Worm (Caenorhabditis elegans) whole organism, L3 larva: ENCODE data around the gene F56D2.2.

Source experiments
- R02D3.7 ChIP-seq: fragments of 150-350 bp; optimal IDR thresholded peaks from 2 replicates; lab custom pipeline; 2014; ENCODE audit warnings: missing biosample characterization, missing genetic modification characterization
- ZK546.5 ChIP-seq: sonication (generic microtip); optimal IDR thresholded peaks from 2 replicates; lab custom pipeline; 2017; ENCODE audit warnings: missing biosample characterization, missing genetic modification characterization
- aly-2 ChIP-seq: fragments of 150-350 bp; optimal IDR thresholded peaks from 2 replicates; lab custom pipeline; 2014; ENCODE audit warnings: missing biosample characterization, missing genetic modification characterization
- ama-1 ChIP-seq: fragments of 150-350 bp; optimal IDR thresholded peaks from 2 replicates; lab custom pipeline; 2018
- ceh-28 ChIP-seq: fragments of 150-350 bp; optimal IDR thresholded peaks from 2 replicates; lab custom pipeline; 2014; ENCODE audit warnings: missing biosample characterization, missing genetic modification reagents, missing genetic modification characterization
- ceh-9 ChIP-seq: sonication (generic microtip); optimal IDR thresholded peaks from 2 replicates; lab custom pipeline; 2018; ENCODE audit warnings: missing biosample characterization, missing genetic modification characterization
- daf-12 ChIP-seq: fragments of 150-350 bp; optimal IDR thresholded peaks from 2 replicates; lab custom pipeline; 2014; ENCODE audit warnings: missing biosample characterization, missing genetic modification reagents, missing genetic modification characterization
- egl-27 ChIP-seq: sonication (generic microtip); optimal IDR thresholded peaks from 4 replicates; lab custom pipeline; 2017; ENCODE audit warnings: missing biosample characterization, missing genetic modification reagents, missing genetic modification characterization
- egl-5 ChIP-seq: fragments of 150-350 bp; optimal IDR thresholded peaks from 2 replicates; lab custom pipeline; 2017; ENCODE audit warnings: missing biosample characterization, missing genetic modification reagents, missing genetic modification characterization, inconsistent platforms
- elt-1 ChIP-seq: fragments of 150-350 bp; optimal IDR thresholded peaks from 2 replicates; lab custom pipeline; 2014; ENCODE audit warnings: missing biosample characterization, missing genetic modification characterization
- elt-2 ChIP-seq: sonication (generic microtip); optimal IDR thresholded peaks from 2 replicates; lab custom pipeline; 2016; ENCODE audit warnings: missing genetic modification reagents, mild to moderate bottlenecking, missing genetic modification characterization, missing compliant biosample characterization
- elt-3 ChIP-seq, 3 experiments: fragments of 150-350 bp in 1 of 3; sonication (generic microtip) in 2 of 3; optimal IDR thresholded peaks; 2 replicates in 2 of 3; 4 replicates in 1 of 3; lab custom pipeline; 2014 to 2017; ENCODE audit warnings: missing biosample characterization in 3 of 3, missing genetic modification characterization in 3 of 3
- eor-1 ChIP-seq, 2 experiments: fragments of 150-350 bp; optimal IDR thresholded peaks; 2 replicates each; lab custom pipeline; 2014 to 2018; ENCODE audit warnings: missing biosample characterization in 2 of 2, missing genetic modification characterization in 2 of 2
- fkh-2 ChIP-seq: fragments of 150-350 bp; optimal IDR thresholded peaks from 2 replicates; lab custom pipeline; 2014; ENCODE audit warnings: missing biosample characterization, missing genetic modification reagents, missing genetic modification characterization
- fos-1 ChIP-seq: fragments of 150-350 bp; optimal IDR thresholded peaks from 2 replicates; lab custom pipeline; 2014; ENCODE audit warnings: missing biosample characterization, missing genetic modification characterization
- hmg-11 ChIP-seq: sonication (generic microtip); optimal IDR thresholded peaks from 2 replicates; lab custom pipeline; 2016; ENCODE audit warnings: missing genetic modification characterization, missing compliant biosample characterization
- lin-15B ChIP-seq: fragments of 150-350 bp; optimal IDR thresholded peaks from 2 replicates; lab custom pipeline; 2014; ENCODE audit warnings: missing biosample characterization, missing genetic modification characterization
- lin-39 ChIP-seq: fragments of 150-350 bp; optimal IDR thresholded peaks from 2 replicates; lab custom pipeline; 2018; ENCODE audit warnings: missing biosample characterization, missing genetic modification reagents, missing genetic modification characterization
- mdl-1 ChIP-seq: fragments of 150-350 bp; optimal IDR thresholded peaks from 2 replicates; lab custom pipeline; 2014; ENCODE audit warnings: missing biosample characterization, missing genetic modification characterization
- nfya-1 ChIP-seq: sonication (generic microtip); optimal IDR thresholded peaks from 2 replicates; lab custom pipeline; 2017; ENCODE audit warnings: missing genetic modification characterization, mild to moderate bottlenecking, missing compliant biosample characterization, antibody characterized with exemption, moderate library complexity; ENCODE audit not compliant: insufficient read depth
- nhr-12 ChIP-seq: fragments of 150-350 bp; optimal IDR thresholded peaks from 2 replicates; lab custom pipeline; 2014; ENCODE audit warnings: missing biosample characterization, missing genetic modification characterization
- nhr-23 ChIP-seq: fragments of 150-350 bp; optimal IDR thresholded peaks from 2 replicates; lab custom pipeline; 2014; ENCODE audit warnings: missing biosample characterization, missing genetic modification reagents, missing genetic modification characterization
- nhr-237 ChIP-seq: fragments of 150-350 bp; optimal IDR thresholded peaks from 2 replicates; lab custom pipeline; 2014; ENCODE audit warnings: missing biosample characterization, missing genetic modification characterization
- nhr-25 ChIP-seq: sonication (generic microtip); optimal IDR thresholded peaks from 2 replicates; lab custom pipeline; 2017; ENCODE audit warnings: missing biosample characterization, missing genetic modification characterization
- nhr-77 ChIP-seq: fragments of 150-350 bp; optimal IDR thresholded peaks from 2 replicates; lab custom pipeline; 2014; ENCODE audit warnings: missing biosample characterization, missing genetic modification characterization
- pha-4 ChIP-seq: fragments of 150-350 bp; optimal IDR thresholded peaks from 2 replicates; lab custom pipeline; 2014; ENCODE audit warnings: missing biosample characterization, missing genetic modification reagents, missing genetic modification characterization
- pqm-1 ChIP-seq: fragments of 150-350 bp; optimal IDR thresholded peaks from 2 replicates; lab custom pipeline; 2017; ENCODE audit warnings: missing biosample characterization, missing genetic modification characterization, inconsistent platforms
- sea-2 ChIP-seq: fragments of 150-350 bp; sonication (generic microtip); optimal IDR thresholded peaks from 4 replicates; lab custom pipeline; 2014; ENCODE audit warnings: missing biosample characterization, missing genetic modification reagents, missing genetic modification characterization
- snpc-4 ChIP-seq: fragments of 150-350 bp; optimal IDR thresholded peaks from 2 replicates; lab custom pipeline; 2014; ENCODE audit warnings: missing biosample characterization, missing genetic modification characterization
- tbx-2 ChIP-seq: sonication (generic microtip); optimal IDR thresholded peaks from 2 replicates; lab custom pipeline; 2016; ENCODE audit warnings: mild to moderate bottlenecking, missing genetic modification characterization, missing compliant biosample characterization
- unc-39 ChIP-seq: sonication (generic microtip); optimal IDR thresholded peaks from 4 replicates; lab custom pipeline; 2017; ENCODE audit warnings: missing biosample characterization, missing genetic modification characterization
- unc-62 ChIP-seq: fragments of 150-350 bp; sonication (generic microtip); optimal IDR thresholded peaks from 4 replicates; lab custom pipeline; 2014; ENCODE audit warnings: missing biosample characterization, missing genetic modification reagents, missing genetic modification characterization
- zag-1 ChIP-seq: fragments of 150-350 bp; optimal IDR thresholded peaks from 2 replicates; lab custom pipeline; 2014; ENCODE audit warnings: missing biosample characterization, missing genetic modification characterization
- ztf-11 ChIP-seq: fragments of 150-350 bp; optimal IDR thresholded peaks from 2 replicates; lab custom pipeline; 2014; ENCODE audit warnings: missing biosample characterization, missing genetic modification characterization
- ztf-4 ChIP-seq: fragments of 150-350 bp; optimal IDR thresholded peaks from 2 replicates; lab custom pipeline; 2014; ENCODE audit warnings: missing biosample characterization, missing genetic modification characterization

Gene F56D2.2

DNA sequence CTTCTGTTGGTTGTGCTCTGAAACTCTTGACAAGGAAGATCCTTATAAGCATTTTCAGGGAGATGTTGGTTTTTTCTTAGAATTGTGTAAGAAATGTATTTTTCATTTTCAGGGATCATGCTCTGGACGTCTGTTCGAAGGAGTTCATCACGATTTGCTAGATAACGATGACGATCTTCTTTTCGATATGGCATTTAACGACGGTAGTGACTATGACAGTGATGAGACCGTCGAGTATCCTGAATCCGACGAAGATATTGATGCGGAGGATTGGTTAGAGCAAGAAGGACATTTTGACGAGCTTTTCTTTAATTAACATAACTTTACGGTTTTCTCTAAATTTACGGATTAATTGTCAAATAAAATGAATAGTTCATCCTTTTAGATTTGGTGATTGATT, 1.7 kb downstream of the F56D2.2 start:
- TF ChIP-seq ceh-9 (tag; lab: Kevin White, UChicago) (no peak), ceh-28 (tag; lab: Kevin White, UChicago) (no peak), eor-1 (tag; optimal IDR thresholded peaks at IDR 0.05; lab: Kevin White, UChicago) (no peak), ZK546.5 (tag; lab: Kevin White, UChicago) (no peak), fos-1 (tag; lab: Kevin White, UChicago) (no peak), fkh-2 (no peak), nhr-77 (tag; lab: Kevin White, UChicago) (no peak), ztf-4 (tag; lab: Kevin White, UChicago) (no peak), ama-1 (lab: Kevin White, UChicago) (no peak), pqm-1 (tag; lab: Kevin White, UChicago) (no peak), tbx-2 (tag; lab: Kevin White, UChicago) (no peak), sea-2 (GFP tag; lab: Kevin White, UChicago) (no peak)

ce11 chrIII:5591668-5592149, 4.6 kb downstream of the F56D2.2 start, which contains the start of the genes ddx-15 and ucr-1:
ddx-15 (minus strand) TSS chrIII:5591718.
ucr-1 (plus strand) TSS chrIII:5592135.
- TF ChIP-seq snpc-4 (peak; percentile 67), elt-1 (tag; lab: Kevin White, UChicago) (no peak), hmg-11 (tag; lab: Kevin White, UChicago) (peak; percentile 20), ztf-4 (tag; lab: Kevin White, UChicago) (no peak), lin-15B (peak; percentile 89), elt-2 (tag; lab: Kevin White, UChicago) (peak; percentile 28), ztf-11 (no peak), aly-2 (tag; lab: Kevin White, UChicago) (no peak), nhr-25 (tag; lab: Kevin White, UChicago) (peak; percentile 56), nhr-237 (no peak), ceh-28 (tag; lab: Kevin White, UChicago) (no peak), ama-1 (lab: Kevin White, UChicago) (no peak), lin-39 (tag; lab: Kevin White, UChicago) (peak; percentile 96), pha-4 (peak; percentile 85), daf-12 (tag; lab: Kevin White, UChicago) (no peak), egl-5 (tag; lab: Kevin White, UChicago) (peak; percentile 24), nfya-1 (tag; lab: Kevin White, UChicago) (peak; percentile 80), mdl-1 (no peak), sea-2 (GFP tag; lab: Kevin White, UChicago) (no peak), nhr-23 (tag; lab: Kevin White, UChicago) (peak; percentile 67), pqm-1 (tag; lab: Kevin White, UChicago) (peak; percentile 64), R02D3.7 (tag; lab: Kevin White, UChicago) (peak; percentile 88)

- TF ChIP-seq nfya-1 (tag; lab: Kevin White, UChicago) = peak; percentile 51
- TF ChIP-seq nhr-25 (tag; lab: Kevin White, UChicago) = peak; percentile 84
- no peak for TF ChIP-seq elt-3 (tag; optimal IDR thresholded peaks at IDR 0.05; lab: Kevin White, UChicago)
- TF ChIP-seq nhr-23 (tag; lab: Kevin White, UChicago) = peak; percentile 33
- TF ChIP-seq zag-1 (tag; lab: Kevin White, UChicago) = no peak
- peak; percentile 47 for TF ChIP-seq ama-1 (lab: Kevin White, UChicago)
- TF ChIP-seq hmg-11 (tag; lab: Kevin White, UChicago) = no peak
These were observed 7.3 kb downstream of the F56D2.2 start for ce11 chrIII:5594350-5594749.

- TF ChIP-seq pha-4 = peak; percentile 41
- TF ChIP-seq egl-27 (tag; lab: Kevin White, UChicago) = no peak
These were observed 8.4 kb downstream of the F56D2.2 start, which contains the start of gene ced-6 for ce11 chrIII:5595445-5595844. ced-6 (plus strand) TSS chrIII:5595771.

DNA sequence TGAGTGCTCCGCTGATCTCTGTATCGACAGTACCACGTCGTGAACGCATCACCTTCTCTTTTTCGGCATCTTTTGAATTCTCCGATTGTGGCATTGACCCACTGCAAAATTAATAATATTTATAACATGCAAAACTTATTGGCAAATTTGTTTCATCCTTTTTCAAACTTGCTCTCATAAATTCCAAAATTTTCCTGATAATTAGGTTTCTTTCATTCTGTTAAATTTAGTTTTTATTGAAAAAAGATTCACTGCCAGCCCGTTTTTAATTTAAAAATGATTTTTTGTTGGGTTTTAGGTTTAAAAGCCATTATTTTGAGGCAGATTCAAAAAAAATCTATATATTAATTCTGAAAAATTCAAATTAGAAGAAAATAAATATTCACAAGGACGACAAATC, 12.9 kb downstream of the F56D2.2 start, which contains the start of gene wdr-37:
wdr-37 (minus strand) TSS at position 101 of the 400 bp plus-strand sequence.
- TF ChIP-seq ceh-28 (tag; lab: Kevin White, UChicago) (no peak), lin-39 (tag; lab: Kevin White, UChicago) (no peak), zag-1 (tag; lab: Kevin White, UChicago) (no peak), unc-39 (no peak), fkh-2 (no peak), unc-62 (no peak), nhr-23 (tag; lab: Kevin White, UChicago) (no peak), nhr-12 (tag; lab: Kevin White, UChicago) (no peak), egl-27 (tag; lab: Kevin White, UChicago) (no peak), ztf-11 (no peak), mdl-1 (no peak), eor-1 (tag; optimal IDR thresholded peaks at IDR 0.05; lab: Kevin White, UChicago) (no peak), ZK546.5 (tag; lab: Kevin White, UChicago) (no peak), nhr-25 (tag; lab: Kevin White, UChicago) (no peak), nhr-237 (no peak), hmg-11 (tag; lab: Kevin White, UChicago) (no peak)
